Fruit fly (Drosophila melanogaster) whole organism, embryonic: ENCODE data around the gene Lerp.
A peak's percentile ranks its signal among the peaks of the same experiment; 100 is the strongest.

Experiments used
- CG10565 ChIP-seq: fragments of 200-800 bp; sonication (Bioruptor generic); optimal IDR thresholded peaks from 3 replicates; lab custom pipeline; 2016; ENCODE audit warnings: missing biosample characterization, mild to moderate bottlenecking, missing genetic modification characterization
- CG11398 ChIP-seq: fragments of 200-800 bp; sonication (Bioruptor generic); optimal IDR thresholded peaks from 2 replicates; lab custom pipeline; 2016; ENCODE audit warnings: missing biosample characterization, missing genetic modification characterization
- CG11504 ChIP-seq: fragments of 200-800 bp; sonication (Bioruptor generic); optimal IDR thresholded peaks from 3 replicates; lab custom pipeline; 2019; ENCODE audit warnings: missing biosample characterization, mild to moderate bottlenecking, missing genetic modification characterization, moderate library complexity
- CG12071 ChIP-seq: fragments of 200-800 bp; sonication (Bioruptor generic); optimal IDR thresholded peaks from 3 replicates; lab custom pipeline; 2018; ENCODE audit warnings: missing biosample characterization, mild to moderate bottlenecking, missing genetic modification characterization
- CG13296 ChIP-seq: fragments of 200-800 bp; sonication (Bioruptor generic); optimal IDR thresholded peaks from 3 replicates; lab custom pipeline; 2018; ENCODE audit warnings: missing biosample characterization, mild to moderate bottlenecking, missing genetic modification characterization
- CG13424 ChIP-seq: fragments of 200-800 bp; sonication (Bioruptor generic); optimal IDR thresholded peaks from 2 replicates; lab custom pipeline; 2019; ENCODE audit warnings: missing biosample characterization, mild to moderate bottlenecking, missing genetic modification characterization, moderate library complexity
- CG14667 ChIP-seq: fragments of 200-800 bp; sonication (Bioruptor generic); IDR thresholded peaks from 2 replicates; pipeline ENCODE4 v1.3.6; 2022; ENCODE audit warnings: missing biosample characterization, missing genetic modification characterization
- CG15269 ChIP-seq: fragments of 200-800 bp; sonication (Bioruptor generic); optimal IDR thresholded peaks from 2 replicates; lab custom pipeline; 2018; ENCODE audit warnings: missing biosample characterization, mild to moderate bottlenecking, missing genetic modification characterization, moderate library complexity
- CG17328 ChIP-seq: fragments of 200-800 bp; sonication (Bioruptor generic); IDR thresholded peaks from 2 replicates; pipeline ENCODE4 v1.3.6; 2022; ENCODE audit warnings: missing biosample characterization, missing genetic modification characterization
- CG18764 ChIP-seq: fragments of 200-800 bp; sonication (Bioruptor generic); optimal IDR thresholded peaks from 3 replicates; lab custom pipeline; 2016; ENCODE audit warnings: missing biosample characterization, missing genetic modification characterization
- CG2129 ChIP-seq: fragments of 200-800 bp; sonication (Bioruptor generic); IDR thresholded peaks from 2 replicates; pipeline ENCODE4 v1.3.6; 2022; ENCODE audit warnings: missing biosample characterization, missing genetic modification characterization; ENCODE audit not compliant: partially characterized antibody
- CG30431 ChIP-seq: fragments of 200-800 bp; sonication (Bioruptor generic); optimal IDR thresholded peaks from 2 replicates; lab custom pipeline; 2017; ENCODE audit warnings: missing biosample characterization, missing genetic modification characterization
- CG31224 ChIP-seq: fragments of 200-800 bp; sonication (Bioruptor generic); IDR thresholded peaks from 2 replicates; pipeline ENCODE4 v1.3.6; 2022; ENCODE audit warnings: missing biosample characterization, missing genetic modification characterization
- CG33557 ChIP-seq: fragments of 200-800 bp; sonication (Bioruptor generic); optimal IDR thresholded peaks from 2 replicates; lab custom pipeline; 2019; ENCODE audit warnings: missing biosample characterization, mild to moderate bottlenecking, missing genetic modification characterization, moderate library complexity
- CG34422 ChIP-seq: fragments of 200-800 bp; sonication (Bioruptor generic); IDR thresholded peaks from 3 replicates; pipeline ENCODE4 v1.3.6; 2022; ENCODE audit warnings: missing biosample characterization, missing genetic modification characterization
- CG3838 ChIP-seq: fragments of 200-800 bp; sonication (Bioruptor generic); optimal IDR thresholded peaks from 3 replicates; lab custom pipeline; 2016; ENCODE audit warnings: missing biosample characterization, missing genetic modification characterization
- CG6689 ChIP-seq: fragments of 200-800 bp; sonication (Bioruptor generic); IDR thresholded peaks from 2 replicates; pipeline ENCODE4 v1.3.6; 2022; ENCODE audit warnings: missing biosample characterization, missing genetic modification characterization
- CG6791 ChIP-seq: fragments of 200-800 bp; sonication (Bioruptor generic); IDR thresholded peaks from 3 replicates; pipeline ENCODE4 v1.3.6; 2022; ENCODE audit warnings: missing biosample characterization, missing genetic modification characterization; ENCODE audit not compliant: partially characterized antibody
- CG7987 ChIP-seq: fragments of 200-800 bp; sonication (Bioruptor generic); optimal IDR thresholded peaks from 2 replicates; lab custom pipeline; 2018; ENCODE audit warnings: missing biosample characterization, mild to moderate bottlenecking, missing genetic modification characterization, moderate library complexity
- CG8290 ChIP-seq, 3 experiments: fragments of 200-800 bp; sonication (Bioruptor generic); optimal IDR thresholded peaks; 2 replicates each; lab custom pipeline; 2016 to 2019; ENCODE audit warnings: missing biosample characterization in 3 of 3, missing genetic modification characterization in 3 of 3, mild to moderate bottlenecking in 2 of 3, moderate library complexity in 1 of 3
- CG8944 ChIP-seq: fragments of 200-800 bp; sonication (Bioruptor generic); optimal IDR thresholded peaks from 3 replicates; lab custom pipeline; 2016; ENCODE audit warnings: missing biosample characterization, missing genetic modification characterization
- CHES-1-like ChIP-seq: fragments of 200-800 bp; sonication (Bioruptor generic); optimal IDR thresholded peaks from 2 replicates; lab custom pipeline; 2016; ENCODE audit warnings: missing biosample characterization, missing genetic modification characterization
- Dad ChIP-seq: fragments of 200-800 bp; sonication (Bioruptor generic); optimal IDR thresholded peaks from 3 replicates; lab custom pipeline; 2016; ENCODE audit warnings: missing biosample characterization, missing genetic modification characterization
- E2f1 ChIP-seq: fragments of 200-800 bp; sonication (Bioruptor generic); IDR thresholded peaks from 2 replicates; pipeline ENCODE4 v1.3.6; 2022; ENCODE audit warnings: missing biosample characterization, missing genetic modification characterization
- HLH54F ChIP-seq: fragments of 200-800 bp; sonication (Bioruptor generic); optimal IDR thresholded peaks from 3 replicates; lab custom pipeline; 2016; ENCODE audit warnings: missing biosample characterization, missing genetic modification characterization
- Hmx ChIP-seq: fragments of 200-800 bp; sonication (Bioruptor generic); optimal IDR thresholded peaks from 2 replicates; lab custom pipeline; 2016; ENCODE audit warnings: missing biosample characterization, missing genetic modification characterization
- Kr ChIP-seq: fragments of 200-800 bp; sonication (Bioruptor generic); optimal IDR thresholded peaks from 2 replicates; lab custom pipeline; 2017; ENCODE audit warnings: missing biosample characterization, mild to moderate bottlenecking, missing genetic modification characterization
- NC2α ChIP-seq: fragments of 200-800 bp; sonication (Bioruptor generic); optimal IDR thresholded peaks from 2 replicates; lab custom pipeline; 2016; ENCODE audit warnings: missing biosample characterization, missing genetic modification characterization
- NFAT ChIP-seq: fragments of 200-800 bp; sonication (Bioruptor generic); IDR thresholded peaks from 2 replicates; pipeline ENCODE4 v1.3.6; 2022; ENCODE audit warnings: missing biosample characterization, missing genetic modification characterization
- Taf1 ChIP-seq: fragments of 200-800 bp; sonication (Bioruptor generic); IDR thresholded peaks from 2 replicates; pipeline ENCODE4 v1.3.6; 2022; ENCODE audit warnings: missing biosample characterization, missing genetic modification characterization
- Tbp ChIP-seq: fragments of >200 bp; optimal IDR thresholded peaks from 2 replicates; lab custom pipeline; 2018; ENCODE audit warnings: missing biosample characterization, missing genetic modification characterization
- Vsx1 ChIP-seq: fragments of 200-800 bp; sonication (Bioruptor generic); optimal IDR thresholded peaks from 2 replicates; lab custom pipeline; 2017; ENCODE audit warnings: missing biosample characterization, mild to moderate bottlenecking, missing genetic modification characterization, missing genetic modification reagents
- al ChIP-seq: fragments of 200-800 bp; sonication (Bioruptor generic); IDR thresholded peaks from 2 replicates; pipeline ENCODE4 v1.3.6; 2022; ENCODE audit warnings: missing biosample characterization, missing genetic modification characterization
- az2 ChIP-seq: fragments of 200-800 bp; sonication (Bioruptor generic); optimal IDR thresholded peaks from 3 replicates; lab custom pipeline; 2016; ENCODE audit warnings: missing biosample characterization, missing genetic modification characterization
- bbx ChIP-seq: fragments of 200-800 bp; sonication (Bioruptor generic); IDR thresholded peaks from 2 replicates; pipeline ENCODE4 v1.3.6; 2022; ENCODE audit warnings: missing biosample characterization, missing genetic modification characterization; ENCODE audit not compliant: partially characterized antibody
- emc ChIP-seq: fragments of 200-800 bp; sonication (Bioruptor generic); optimal IDR thresholded peaks from 2 replicates; lab custom pipeline; 2016; ENCODE audit warnings: missing biosample characterization, missing genetic modification characterization
- fd102C ChIP-seq: fragments of 200-800 bp; sonication (Bioruptor generic); optimal IDR thresholded peaks from 2 replicates; lab custom pipeline; 2018; ENCODE audit warnings: missing biosample characterization, mild to moderate bottlenecking, missing genetic modification characterization, moderate library complexity
- fd96Cb ChIP-seq: fragments of 200-800 bp; sonication (Bioruptor generic); optimal IDR thresholded peaks from 2 replicates; lab custom pipeline; 2018; ENCODE audit warnings: missing biosample characterization, mild to moderate bottlenecking, missing genetic modification characterization, moderate library complexity
- grau ChIP-seq: fragments of 200-800 bp; optimal IDR thresholded peaks from 3 replicates; lab custom pipeline; 2019; ENCODE audit warnings: missing biosample characterization, mild to moderate bottlenecking, missing genetic modification characterization, moderate library complexity
- her ChIP-seq: fragments of 200-800 bp; sonication (Bioruptor generic); optimal IDR thresholded peaks from 2 replicates; lab custom pipeline; 2016; ENCODE audit warnings: missing biosample characterization, missing genetic modification characterization
- ind ChIP-seq: fragments of 200-800 bp; sonication (Bioruptor generic); optimal IDR thresholded peaks from 3 replicates; lab custom pipeline; 2016; ENCODE audit warnings: missing biosample characterization, missing genetic modification characterization
- mirr ChIP-seq: fragments of 200-800 bp; sonication (Bioruptor generic); optimal IDR thresholded peaks from 3 replicates; lab custom pipeline; 2018; ENCODE audit warnings: missing biosample characterization, mild to moderate bottlenecking, missing genetic modification characterization
- pan ChIP-seq, 4 experiments: fragments of >200 bp in 3 of 4; fragments of 200-800 bp in 1 of 4; sonication (Bioruptor generic) in 1 of 4; optimal IDR thresholded peaks in 3 of 4; IDR thresholded peaks in 1 of 4; 2 replicates each; pipeline versions ENCODE4 v1.3.6 to Lab custom; 2017 to 2022; ENCODE audit warnings: missing biosample characterization in 2 of 4, missing genetic modification characterization in 2 of 4, mixed read lengths in 1 of 4
- ranshi ChIP-seq: fragments of 200-800 bp; sonication (Bioruptor generic); IDR thresholded peaks from 2 replicates; pipeline ENCODE4 v1.3.6; 2022; ENCODE audit warnings: missing biosample characterization, missing genetic modification characterization
- sisA ChIP-seq: fragments of 200-800 bp; sonication (Bioruptor generic); IDR thresholded peaks from 2 replicates; pipeline ENCODE4 v1.3.6; 2022; ENCODE audit warnings: missing biosample characterization, missing genetic modification characterization
- so ChIP-seq: fragments of 200-800 bp; sonication (Bioruptor generic); IDR thresholded peaks from 3 replicates; pipeline ENCODE4 v1.3.6; 2022; ENCODE audit warnings: missing biosample characterization, missing genetic modification characterization
- sob ChIP-seq: fragments of 200-800 bp; sonication (Bioruptor generic); IDR thresholded peaks from 2 replicates; pipeline ENCODE4 v1.3.6; 2022; ENCODE audit warnings: missing biosample characterization, missing genetic modification characterization
- ssp ChIP-seq: fragments of 200-800 bp; sonication (Bioruptor generic); IDR thresholded peaks from 2 replicates; pipeline ENCODE4 v1.3.6; 2022; ENCODE audit warnings: missing biosample characterization, missing genetic modification characterization
- vvl ChIP-seq: fragments of 200-800 bp; sonication (Bioruptor generic); IDR thresholded peaks from 2 replicates; pipeline ENCODE4 v1.3.6; 2022; ENCODE audit warnings: missing biosample characterization, missing genetic modification characterization
- zen ChIP-seq: fragments of 200-800 bp; sonication (Bioruptor generic); optimal IDR thresholded peaks from 3 replicates; lab custom pipeline; 2018; ENCODE audit warnings: missing biosample characterization, mild to moderate bottlenecking, missing genetic modification characterization, moderate library complexity

The Lerp gene

dm6 chr3R:26853699-26854098, 9.2 kb downstream of the Lerp start:
- TF ChIP-seq sisA (peak; percentile 49; the same call in 1 of the 2 replicates), CG8290 (GFP tag; optimal IDR thresholded peaks at IDR 0.05; lab: Kevin White, UChicago) (no peak), CG8290 (tag; optimal IDR thresholded peaks at IDR 0.05; lab: Kevin White, UChicago) (peak in 1 of 2 experiments; percentile 28), CG34422 (GFP tag; lab: Robert Waterston, UW) (peak; percentile 38; the same call in 1 of the 3 replicates), CG31224 (GFP tag; lab: Robert Waterston, UW) (0 out of 2 replicates have a peak, but pooled peaks have one; percentile 10), Kr (GFP tag; lab: Kevin White, UChicago) (no peak), CG8944 (GFP tag; lab: Kevin White, UChicago) (peak; percentile 1), fd102C (GFP tag; lab: Kevin White, UChicago) (no peak), CG10565 (GFP tag; lab: Kevin White, UChicago) (no peak), NC2α (GFP tag; lab: Kevin White, UChicago) (no peak), vvl (GFP tag; lab: Robert Waterston, UW) (peak; percentile 51), E2f1 (GFP tag; lab: Robert Waterston, UW) (0 out of 2 replicates have a peak, but pooled peaks have one; percentile 21), CG14667 (no peak), Taf1 (GFP tag; lab: Robert Waterston, UW) (0 out of 2 replicates have a peak, but pooled peaks have one; percentile 13), ssp (GFP tag; lab: Robert Waterston, UW) (no peak), CG7987 (no peak), fd96Cb (no peak), CG30431 (GFP tag; lab: Kevin White, UChicago) (no peak), mirr (no peak), emc (GFP tag; lab: Kevin White, UChicago) (no peak), CG13296 (GFP tag; lab: Kevin White, UChicago) (no peak), zen (no peak), ranshi (GFP tag; lab: Robert Waterston, UW) (0 out of 2 replicates have a peak, but pooled peaks have one; percentile 40), so (GFP tag; lab: Robert Waterston, UW) (no peak), CG12071 (GFP tag; lab: Kevin White, UChicago) (no peak), her (GFP tag; lab: Kevin White, UChicago) (peak; percentile 5), grau (no peak), Vsx1 (GFP tag; lab: Kevin White, UChicago) (no peak), sob (GFP tag; lab: Robert Waterston, UW) (no peak), al (no peak), CG17328 (GFP tag; lab: Robert Waterston, UW) (0 out of 2 replicates have a peak, but pooled peaks have one; percentile 7), CG11398 (GFP tag; lab: Kevin White, UChicago) (no peak), HLH54F (GFP tag; lab: Kevin White, UChicago) (peak; percentile 12), CG18764 (GFP tag; lab: Kevin White, UChicago) (no peak), Tbp (GFP tag; lab: Kevin White, UChicago) (no peak), az2 (no peak), CG6791 (GFP tag; lab: Robert Waterston, UW) (no peak), Hmx (GFP tag; lab: Kevin White, UChicago) (no peak), ind (peak; percentile 21), CG6689 (GFP tag; lab: Robert Waterston, UW) (peak; percentile 31; the same call in 1 of the 2 replicates), CG15269 (tag; lab: Kevin White, UChicago) (peak; percentile 9), CHES-1-like (peak; percentile 3), Dad (GFP tag; lab: Kevin White, UChicago) (no peak), CG33557 (GFP tag; lab: Kevin White, UChicago) (no peak), bbx (GFP tag; lab: Robert Waterston, UW) (no peak), CG11504 (tag; lab: Kevin White, UChicago) (peak; percentile 25), CG13424 (tag; lab: Kevin White, UChicago) (peak; percentile 7), CG2129 (GFP tag; lab: Robert Waterston, UW) (no peak), NFAT (GFP tag; lab: Robert Waterston, UW) (peak; percentile 28; the same call in 1 of the 2 replicates), pan (optimal IDR thresholded peaks at IDR 0.05; lab: Kevin White, UChicago) (no peak), pan (GFP tag; optimal IDR thresholded peaks at IDR 0.05 in 1 of 2, IDR thresholded peaks at IDR 0.05 in 1 of 2) (no peak), CG3838 (GFP tag; lab: Kevin White, UChicago) (no peak)
